Worm (Caenorhabditis elegans) whole organism, young adult: ENCODE measurements around the gene sid-2.

Source experiments
- B0019.2 ChIP-seq: fragments of 200-800 bp; sonication (Bioruptor generic); conservative IDR thresholded peaks from 2 replicates; pipeline ENCODE4 v1.3.6; 2022; ENCODE audit warnings: missing genetic modification reagents, missing genetic modification characterization, missing compliant biosample characterization
- B0336.3 ChIP-seq: fragments of 200-800 bp; sonication (Bioruptor generic); IDR thresholded peaks from 2 replicates; pipeline ENCODE4 v1.3.6; 2022; ENCODE audit warnings: missing genetic modification characterization, missing compliant biosample characterization
- C06A6.2 ChIP-seq: fragments of 200-800 bp; sonication (Bioruptor generic); conservative IDR thresholded peaks from 2 replicates; pipeline ENCODE4 v1.3.6; 2022; ENCODE audit warnings: missing genetic modification characterization, missing compliant biosample characterization
- D2030.7 ChIP-seq: fragments of 200-800 bp; sonication (Bioruptor generic); IDR thresholded peaks from 2 replicates; pipeline ENCODE4 v1.3.6; 2022; ENCODE audit warnings: missing genetic modification reagents, missing genetic modification characterization, missing compliant biosample characterization
- F10E7.11 ChIP-seq: sonication (generic microtip); optimal IDR thresholded peaks from 2 replicates; lab custom pipeline; 2017; ENCODE audit warnings: mild to moderate bottlenecking, missing genetic modification characterization, moderate library complexity, missing compliant biosample characterization
- F23B12.7 ChIP-seq: sonication (generic microtip); optimal IDR thresholded peaks from 2 replicates; lab custom pipeline; 2017; ENCODE audit warnings: missing genetic modification characterization, mild to moderate bottlenecking, missing compliant biosample characterization, antibody characterized with exemption, moderate library complexity; ENCODE audit not compliant: insufficient read depth
- F33H1.4 ChIP-seq: fragments of 200-800 bp; sonication (Bioruptor generic); IDR thresholded peaks from 2 replicates; pipeline ENCODE4 v1.3.6; 2022; ENCODE audit warnings: missing genetic modification reagents, missing genetic modification characterization, missing compliant biosample characterization
- F55B11.4 ChIP-seq: sonication (generic microtip); optimal IDR thresholded peaks from 2 replicates; lab custom pipeline; 2016; ENCODE audit warnings: missing compliant biosample characterization, missing genetic modification characterization, borderline replicate concordance; ENCODE audit not compliant: insufficient read depth
- F57A8.1 ChIP-seq: fragments of 200-800 bp; sonication (Bioruptor generic); optimal IDR thresholded peaks from 2 replicates; lab custom pipeline; 2018; ENCODE audit warnings: mild to moderate bottlenecking, missing genetic modification characterization, moderate library complexity, missing compliant biosample characterization
- F57C9.4 ChIP-seq: sonication (generic microtip); optimal IDR thresholded peaks from 2 replicates; lab custom pipeline; 2017; ENCODE audit warnings: mild to moderate bottlenecking, missing genetic modification characterization, missing compliant biosample characterization
- T26A5.8 ChIP-seq: sonication (generic microtip); optimal IDR thresholded peaks from 2 replicates; lab custom pipeline; 2016; ENCODE audit warnings: missing genetic modification characterization, missing compliant biosample characterization
- Y95B8A.8 ChIP-seq: fragments of 200-800 bp; sonication (Bioruptor generic); IDR thresholded peaks from 2 replicates; pipeline ENCODE4 v1.3.6; 2022; ENCODE audit warnings: missing genetic modification reagents, missing genetic modification characterization, missing compliant biosample characterization
- akir-1 ChIP-seq: fragments of 200-800 bp; sonication (Bioruptor generic); optimal IDR thresholded peaks from 2 replicates; lab custom pipeline; 2018; ENCODE audit warnings: mild to moderate bottlenecking, missing genetic modification characterization, moderate library complexity, missing compliant biosample characterization
- ama-1 ChIP-seq, 3 experiments: fragments of 150-350 bp in 1 of 3; sonication (generic microtip) in 2 of 3; optimal IDR thresholded peaks; 2 replicates each; lab custom pipeline; 2014 to 2018; ENCODE audit warnings: missing biosample characterization in 2 of 3, missing genetic modification characterization in 2 of 3, missing genetic modification reagents in 2 of 3
- aptf-3 ChIP-seq: fragments of 200-800 bp; sonication (Bioruptor generic); IDR thresholded peaks from 2 replicates; pipeline ENCODE4 v1.3.6; 2022; ENCODE audit warnings: missing genetic modification characterization, missing compliant biosample characterization
- athp-1 ChIP-seq: sonication (generic microtip); optimal IDR thresholded peaks from 2 replicates; lab custom pipeline; 2017; ENCODE audit warnings: mild to moderate bottlenecking, missing genetic modification characterization, missing compliant biosample characterization
- attf-3 ChIP-seq: fragments of 200-800 bp; sonication (Bioruptor generic); conservative IDR thresholded peaks from 2 replicates; pipeline ENCODE4 v1.3.6; 2022; ENCODE audit warnings: missing genetic modification reagents, missing genetic modification characterization, missing compliant biosample characterization
- attf-5 ChIP-seq: fragments of 200-800 bp; sonication (Bioruptor generic); optimal IDR thresholded peaks from 2 replicates; lab custom pipeline; 2018; ENCODE audit warnings: mild to moderate bottlenecking, missing genetic modification characterization, missing compliant biosample characterization
- bed-2 ChIP-seq: fragments of 200-800 bp; sonication (Bioruptor generic); IDR thresholded peaks from 2 replicates; pipeline ENCODE4 v1.3.6; 2022; ENCODE audit warnings: missing genetic modification reagents, missing genetic modification characterization, missing compliant biosample characterization
- ceh-100 ChIP-seq: fragments of 200-800 bp; sonication (Bioruptor generic); IDR thresholded peaks from 2 replicates; pipeline ENCODE4 v1.3.6; 2022; ENCODE audit warnings: missing genetic modification reagents, missing genetic modification characterization, missing compliant biosample characterization
- ceh-40 ChIP-seq: fragments of 200-800 bp; sonication (Bioruptor generic); IDR thresholded peaks from 2 replicates; pipeline ENCODE4 v1.3.6; 2022; ENCODE audit warnings: missing genetic modification characterization, missing compliant biosample characterization
- chd-7 ChIP-seq: sonication (generic microtip); optimal IDR thresholded peaks from 2 replicates; lab custom pipeline; 2016; ENCODE audit warnings: mild to moderate bottlenecking, missing genetic modification characterization, moderate library complexity, missing compliant biosample characterization
- egrh-3 ChIP-seq: fragments of 200-800 bp; sonication (Bioruptor generic); IDR thresholded peaks from 2 replicates; pipeline ENCODE4 v1.3.6; 2022; ENCODE audit warnings: missing genetic modification reagents, missing genetic modification characterization, missing compliant biosample characterization
- hsf-1 ChIP-seq: fragments of 200-800 bp; sonication (Bioruptor generic); IDR thresholded peaks from 2 replicates; pipeline ENCODE4 v1.3.6; 2022; ENCODE audit warnings: missing genetic modification reagents, missing genetic modification characterization, missing compliant biosample characterization
- lin-26 ChIP-seq: fragments of 200-800 bp; sonication (Bioruptor generic); IDR thresholded peaks from 2 replicates; pipeline ENCODE4 v1.3.6; 2022; ENCODE audit warnings: missing genetic modification reagents, missing genetic modification characterization, missing compliant biosample characterization
- lin-35 ChIP-seq, 3 experiments: fragments of 150-350 bp in 2 of 3; sonication (generic microtip) in 1 of 3; optimal IDR thresholded peaks; 2 replicates each; lab custom pipeline; 2014 to 2018; ENCODE audit warnings: missing biosample characterization in 3 of 3, missing genetic modification characterization in 3 of 3, missing genetic modification reagents in 3 of 3
- lin-54 ChIP-seq: fragments of 200-800 bp; sonication (Bioruptor generic); optimal IDR thresholded peaks from 2 replicates; lab custom pipeline; 2018; ENCODE audit warnings: mild to moderate bottlenecking, missing genetic modification characterization, missing compliant biosample characterization
- lsl-1 ChIP-seq: fragments of 200-800 bp; sonication (Bioruptor generic); optimal IDR thresholded peaks from 2 replicates; lab custom pipeline; 2018; ENCODE audit warnings: mild to moderate bottlenecking, missing genetic modification characterization, moderate library complexity, missing compliant biosample characterization
- madf-6 ChIP-seq: fragments of 200-800 bp; sonication (Bioruptor generic); IDR thresholded peaks from 2 replicates; pipeline ENCODE4 v1.3.6; 2022; ENCODE audit warnings: missing genetic modification reagents, missing genetic modification characterization, missing compliant biosample characterization
- madf-8 ChIP-seq: fragments of 200-800 bp; sonication (Bioruptor generic); conservative IDR thresholded peaks from 2 replicates; pipeline ENCODE4 v1.3.6; 2022; ENCODE audit warnings: missing genetic modification reagents, missing genetic modification characterization, missing compliant biosample characterization
- mel-28 ChIP-seq: sonication (generic microtip); optimal IDR thresholded peaks from 2 replicates; lab custom pipeline; 2016; ENCODE audit warnings: borderline replicate concordance, mild to moderate bottlenecking, missing genetic modification characterization, missing compliant biosample characterization
- nfya-1 ChIP-seq: sonication (generic microtip); optimal IDR thresholded peaks from 2 replicates; lab custom pipeline; 2017; ENCODE audit warnings: antibody characterized with exemption, missing compliant biosample characterization, missing genetic modification characterization, borderline replicate concordance; ENCODE audit not compliant: insufficient read depth
- nhr-179 ChIP-seq: sonication (generic microtip); optimal IDR thresholded peaks from 2 replicates; lab custom pipeline; 2016; ENCODE audit warnings: mild to moderate bottlenecking, missing genetic modification characterization, missing compliant biosample characterization
- rec-8 ChIP-seq, 2 experiments: sonication (generic microtip); optimal IDR thresholded peaks; 2 replicates each; lab custom pipeline; 2016; ENCODE audit warnings: mild to moderate bottlenecking in 2 of 2, missing genetic modification characterization in 2 of 2, missing genetic modification reagents in 2 of 2, missing genotype in 2 of 2, missing biosample characterization in 1 of 2, missing compliant biosample characterization in 1 of 2, moderate library complexity in 1 of 2
- sdz-38 ChIP-seq: sonication (generic microtip); optimal IDR thresholded peaks from 2 replicates; lab custom pipeline; 2016; ENCODE audit warnings: missing genotype, missing genetic modification characterization, missing compliant biosample characterization
- sea-2 ChIP-seq: fragments of 200-800 bp; sonication (Bioruptor generic); IDR thresholded peaks from 2 replicates; pipeline ENCODE4 v1.3.6; 2022; ENCODE audit warnings: missing genetic modification characterization, missing compliant biosample characterization
- tbp1 ChIP-seq: fragments of 200-800 bp; sonication (Bioruptor generic); optimal IDR thresholded peaks from 2 replicates; lab custom pipeline; 2018; ENCODE audit warnings: mild to moderate bottlenecking, missing genetic modification characterization, missing compliant biosample characterization
- tlf-1 ChIP-seq: fragments of 200-800 bp; sonication (Bioruptor generic); optimal IDR thresholded peaks from 2 replicates; lab custom pipeline; 2018; ENCODE audit warnings: mild to moderate bottlenecking, missing genetic modification characterization, missing compliant biosample characterization
- xnd-1 ChIP-seq: sonication (generic microtip); optimal IDR thresholded peaks from 2 replicates; lab custom pipeline; 2016; ENCODE audit warnings: missing genotype, missing genetic modification reagents, missing genetic modification characterization, missing compliant biosample characterization
- zfh-2 ChIP-seq: fragments of 200-800 bp; sonication (Bioruptor generic); conservative IDR thresholded peaks from 2 replicates; pipeline ENCODE4 v1.3.6; 2022; ENCODE audit warnings: missing genetic modification reagents, missing genetic modification characterization, missing compliant biosample characterization
- zim-3 ChIP-seq: sonication (generic microtip); optimal IDR thresholded peaks from 2 replicates; lab custom pipeline; 2017; ENCODE audit warnings: mild to moderate bottlenecking, missing genetic modification characterization, moderate library complexity, missing compliant biosample characterization
- ztf-18 ChIP-seq: sonication (generic microtip); optimal IDR thresholded peaks from 2 replicates; lab custom pipeline; 2016; ENCODE audit warnings: missing genotype, mild to moderate bottlenecking, missing genetic modification characterization, missing compliant biosample characterization
- ztf-25 ChIP-seq: fragments of 200-800 bp; sonication (Bioruptor generic); IDR thresholded peaks from 2 replicates; pipeline ENCODE4 v1.3.6; 2022; ENCODE audit warnings: missing genetic modification reagents, missing genetic modification characterization, missing compliant biosample characterization
- ztf-28 ChIP-seq: fragments of 200-800 bp; sonication (Bioruptor generic); IDR thresholded peaks from 2 replicates; pipeline ENCODE4 v1.3.6; 2022; ENCODE audit warnings: missing genetic modification reagents, missing genetic modification characterization, missing compliant biosample characterization
- ztf-6 ChIP-seq: fragments of 200-800 bp; sonication (Bioruptor generic); IDR thresholded peaks from 2 replicates; pipeline ENCODE4 v1.3.6; 2022; ENCODE audit warnings: missing genetic modification reagents, missing genetic modification characterization, missing compliant biosample characterization

sid-2 gene

DNA sequence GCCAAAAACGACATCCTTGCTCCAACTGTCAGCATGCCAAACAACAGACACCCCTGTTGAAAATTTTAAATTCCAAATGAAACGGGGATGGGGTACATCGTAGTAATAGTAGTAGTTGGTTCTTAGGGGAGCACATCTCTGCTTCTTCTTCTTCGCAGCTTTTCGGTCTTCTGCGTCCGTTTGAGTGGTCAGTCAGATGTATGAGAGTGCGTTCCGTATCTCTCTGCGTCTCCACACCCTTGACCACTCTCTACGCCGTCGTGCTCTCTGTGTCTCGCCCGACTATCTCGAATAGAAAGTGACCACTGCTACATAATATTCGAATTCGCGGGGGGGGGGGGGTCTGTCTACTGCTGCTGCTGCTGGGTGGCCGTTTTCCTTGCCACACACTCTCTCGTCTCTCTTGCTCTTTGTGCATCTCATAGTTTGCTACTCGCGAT lies 33.6 kb downstream of the sid-2 start (continued):
- no peak for TF ChIP-seq mel-28 (tag; lab: Kevin White, UChicago)
- TF ChIP-seq ceh-40 (GFP tag; lab: Robert Waterston, UW), result no peak
- no peak for TF ChIP-seq ztf-6 (GFP tag; lab: Robert Waterston, UW)
- TF ChIP-seq, all 124 proteins: peak for 6

ce11 chrIII:13713807-13714206 lies 34.6 kb downstream of the sid-2 start:
- TF ChIP-seq zfh-2 (GFP tag; lab: Robert Waterston, UW) (peak; percentile 65), ztf-25 (GFP tag; lab: Robert Waterston, UW) (no peak)

ce11 chrIII:13714950-13715349 lies 35.7 kb downstream of the sid-2 start:
- TF ChIP-seq attf-3 (GFP tag; lab: Robert Waterston, UW), result no peak
- TF ChIP-seq T26A5.8, result no peak
- TF ChIP-seq ztf-28 (GFP tag; lab: Robert Waterston, UW), result no peak
- no peak for TF ChIP-seq egrh-3 (GFP tag; lab: Robert Waterston, UW)
- no peak for TF ChIP-seq C06A6.2 (GFP tag; lab: Robert Waterston, UW)
- no peak for TF ChIP-seq sea-2 (GFP tag; lab: Robert Waterston, UW)
- TF ChIP-seq lsl-1 (GFP tag; lab: Kevin White, UChicago), result peak; percentile 95
- TF ChIP-seq akir-1 (GFP tag; lab: Kevin White, UChicago), result no peak
- no peak for TF ChIP-seq F57A8.1 (GFP tag; lab: Kevin White, UChicago)
- no peak for TF ChIP-seq ama-1 (optimal IDR thresholded peaks at IDR 0.05; lab: Kevin White, UChicago)
- TF ChIP-seq ama-1 (GFP tag; optimal IDR thresholded peaks at IDR 0.05; lab: Kevin White, UChicago), result no peak
- peak; percentile 52 for TF ChIP-seq madf-8 (GFP tag; lab: Robert Waterston, UW)
- TF ChIP-seq lin-26 (GFP tag; lab: Robert Waterston, UW), result no peak
- TF ChIP-seq ztf-18 (tag; lab: Kevin White, UChicago), result no peak
- TF ChIP-seq athp-1, result no peak
- no peak for TF ChIP-seq Y95B8A.8
- no peak for TF ChIP-seq hsf-1 (GFP tag; lab: Robert Waterston, UW)
- no peak for TF ChIP-seq B0019.2 (GFP tag; lab: Robert Waterston, UW)
- TF ChIP-seq nfya-1 (tag; lab: Kevin White, UChicago), result no peak
- no peak for TF ChIP-seq bed-2
- TF ChIP-seq lin-54, result peak; percentile 22
- peak; percentile 86 for TF ChIP-seq F33H1.4 (GFP tag; lab: Robert Waterston, UW)
- TF ChIP-seq xnd-1 (tag; lab: Kevin White, UChicago), result peak; percentile 53
- TF ChIP-seq F23B12.7, result no peak
- TF ChIP-seq F55B11.4 (tag; lab: Kevin White, UChicago), result no peak
- TF ChIP-seq zfh-2 (GFP tag; lab: Robert Waterston, UW), result no peak
- no peak for TF ChIP-seq attf-5 (GFP tag; lab: Kevin White, UChicago)
- TF ChIP-seq rec-8 (tag; optimal IDR thresholded peaks at IDR 0.05; lab: Kevin White, UChicago), result no peak
- no peak for TF ChIP-seq F10E7.11
- TF ChIP-seq zim-3, result no peak
- TF ChIP-seq lin-35 (GFP tag; optimal IDR thresholded peaks at IDR 0.05; lab: Kevin White, UChicago), result no peak
- no peak for TF ChIP-seq B0336.3 (GFP tag; lab: Robert Waterston, UW)
- TF ChIP-seq tlf-1 (GFP tag; lab: Kevin White, UChicago), result no peak
- TF ChIP-seq chd-7, result no peak
- no peak for TF ChIP-seq sdz-38 (tag; lab: Kevin White, UChicago)
- no peak for TF ChIP-seq ceh-100
- no peak for TF ChIP-seq nhr-179
- TF ChIP-seq F57C9.4 (tag; lab: Kevin White, UChicago), result no peak
- no peak for TF ChIP-seq aptf-3 (GFP tag; lab: Robert Waterston, UW)
- TF ChIP-seq madf-6, result peak; percentile 64
- no peak for TF ChIP-seq tbp1 (GFP tag; lab: Kevin White, UChicago)
- peak; percentile 73 for TF ChIP-seq D2030.7 (GFP tag; lab: Robert Waterston, UW)
